Fruit fly (Drosophila melanogaster) whole organism, prepupa: Measurements from ENCODE around the gene Lcp65Ac.

Source experiments
- Blimp-1 ChIP-seq: fragments of 200-800 bp; sonication (Bioruptor generic); optimal IDR thresholded peaks from 3 replicates; lab custom pipeline; 2017; ENCODE audit warnings: missing biosample characterization, missing genetic modification characterization, mild to moderate bottlenecking, moderate library complexity, missing genetic modification reagents
- CG10669 ChIP-seq: fragments of 200-800 bp; sonication (Bioruptor generic); optimal IDR thresholded peaks from 3 replicates; lab custom pipeline; 2018; ENCODE audit warnings: missing biosample characterization, mild to moderate bottlenecking, missing genetic modification characterization, moderate library complexity
- CG11294 ChIP-seq: fragments of 200-800 bp; sonication (Bioruptor generic); IDR thresholded peaks from 2 replicates; pipeline ENCODE4 v1.3.6; 2022; ENCODE audit warnings: missing biosample characterization, missing genetic modification characterization
- CG11902 ChIP-seq: fragments of 200-800 bp; sonication (Bioruptor generic); optimal IDR thresholded peaks from 3 replicates; lab custom pipeline; 2016; ENCODE audit warnings: missing biosample characterization, missing genetic modification characterization
- CG16779 ChIP-seq: fragments of 200-800 bp; sonication (Bioruptor generic); optimal IDR thresholded peaks from 3 replicates; lab custom pipeline; 2017; ENCODE audit warnings: missing biosample characterization, mild to moderate bottlenecking, missing genetic modification characterization
- CG31627 ChIP-seq: fragments of 200-800 bp; sonication (Bioruptor generic); optimal IDR thresholded peaks from 3 replicates; lab custom pipeline; 2016; ENCODE audit warnings: missing biosample characterization, missing genetic modification characterization
- CG34406 ChIP-seq: fragments of 200-800 bp; sonication (Bioruptor generic); optimal IDR thresholded peaks from 3 replicates; lab custom pipeline; 2016; ENCODE audit warnings: missing biosample characterization, missing genetic modification characterization
- CG3919 ChIP-seq: fragments of 200-800 bp; sonication (Bioruptor generic); optimal IDR thresholded peaks from 3 replicates; lab custom pipeline; 2016; ENCODE audit warnings: missing biosample characterization, missing genetic modification characterization
- CG4318 ChIP-seq: fragments of 200-800 bp; sonication (Bioruptor generic); optimal IDR thresholded peaks from 3 replicates; lab custom pipeline; 2017; ENCODE audit warnings: missing biosample characterization, mild to moderate bottlenecking, missing genetic modification characterization
- CG6276 ChIP-seq: fragments of 200-800 bp; sonication (Bioruptor generic); optimal IDR thresholded peaks from 2 replicates; lab custom pipeline; 2017; ENCODE audit warnings: missing biosample characterization, mild to moderate bottlenecking, missing genetic modification characterization
- CG8119 ChIP-seq: fragments of 200-800 bp; sonication (Bioruptor generic); IDR thresholded peaks from 3 replicates; pipeline ENCODE4 v1.3.6; 2022; ENCODE audit warnings: missing biosample characterization, missing genetic modification characterization
- CG8319 ChIP-seq: fragments of 200-800 bp; sonication (Bioruptor generic); optimal IDR thresholded peaks from 3 replicates; lab custom pipeline; 2016; ENCODE audit warnings: missing biosample characterization, missing genetic modification characterization
- CG8632 ChIP-seq: fragments of 200-800 bp; sonication (Bioruptor generic); optimal IDR thresholded peaks from 3 replicates; lab custom pipeline; 2016; ENCODE audit warnings: missing biosample characterization, missing genetic modification characterization
- CG9139 ChIP-seq: fragments of 200-800 bp; sonication (Bioruptor generic); optimal IDR thresholded peaks from 3 replicates; lab custom pipeline; 2017; ENCODE audit warnings: missing biosample characterization, mild to moderate bottlenecking, missing genetic modification characterization
- Eip75B ChIP-seq: fragments of 200-800 bp; sonication (Bioruptor generic); optimal IDR thresholded peaks from 3 replicates; lab custom pipeline; 2016; ENCODE audit warnings: missing biosample characterization, missing genetic modification characterization
- Eip93F ChIP-seq: fragments of 200-800 bp; sonication (Bioruptor generic); optimal IDR thresholded peaks from 2 replicates; lab custom pipeline; 2016; ENCODE audit warnings: missing biosample characterization, mild to moderate bottlenecking, missing genetic modification characterization
- Ets21C ChIP-seq: fragments of 200-800 bp; sonication (Bioruptor generic); optimal IDR thresholded peaks from 3 replicates; lab custom pipeline; 2016; ENCODE audit warnings: missing biosample characterization, missing genetic modification characterization
- Gug ChIP-seq: fragments of 200-800 bp; sonication (Bioruptor generic); IDR thresholded peaks from 2 replicates; pipeline ENCODE4 v1.3.6; 2022; ENCODE audit warnings: missing biosample characterization, missing genetic modification characterization
- Hr38 ChIP-seq: sonication (Bioruptor generic); optimal IDR thresholded peaks from 2 replicates; lab custom pipeline; 2016; ENCODE audit warnings: missing biosample characterization, missing genetic modification characterization
- Lpt ChIP-seq: fragments of 200-800 bp; sonication (Bioruptor generic); optimal IDR thresholded peaks from 3 replicates; lab custom pipeline; 2016; ENCODE audit warnings: missing biosample characterization, missing genetic modification characterization
- Met ChIP-seq: fragments of 200-800 bp; sonication (Bioruptor generic); optimal IDR thresholded peaks from 3 replicates; lab custom pipeline; 2016; ENCODE audit warnings: missing biosample characterization, missing genetic modification characterization
- OdsH ChIP-seq: fragments of 200-800 bp; sonication (Bioruptor generic); optimal IDR thresholded peaks from 3 replicates; lab custom pipeline; 2016; ENCODE audit warnings: missing biosample characterization, missing genetic modification characterization
- Smox ChIP-seq: fragments of 200-800 bp; sonication (Bioruptor generic); optimal IDR thresholded peaks from 3 replicates; lab custom pipeline; 2016; ENCODE audit warnings: missing biosample characterization, missing genetic modification characterization
- Sox102F ChIP-seq: fragments of 200-800 bp; sonication (Bioruptor generic); optimal IDR thresholded peaks from 2 replicates; lab custom pipeline; 2016; ENCODE audit warnings: missing biosample characterization, mild to moderate bottlenecking, missing genetic modification characterization
- Sox14 ChIP-seq: fragments of 200-800 bp; sonication (Bioruptor generic); optimal IDR thresholded peaks from 3 replicates; lab custom pipeline; 2016; ENCODE audit warnings: missing biosample characterization, missing genetic modification characterization
- Sox15 ChIP-seq: fragments of 200-800 bp; sonication (Bioruptor generic); optimal IDR thresholded peaks from 3 replicates; lab custom pipeline; 2016; ENCODE audit warnings: missing biosample characterization, missing genetic modification characterization
- acj6 ChIP-seq: fragments of 200-800 bp; sonication (Bioruptor generic); optimal IDR thresholded peaks from 3 replicates; lab custom pipeline; 2016; ENCODE audit warnings: missing biosample characterization, missing genetic modification characterization
- dac ChIP-seq: fragments of 200-800 bp; sonication (Bioruptor generic); optimal IDR thresholded peaks from 2 replicates; lab custom pipeline; 2017; ENCODE audit warnings: missing biosample characterization, mild to moderate bottlenecking, missing genetic modification characterization
- eg ChIP-seq: fragments of 200-800 bp; sonication (Bioruptor generic); IDR thresholded peaks from 3 replicates; pipeline ENCODE4 v1.3.6; 2022; ENCODE audit warnings: missing biosample characterization, missing genetic modification characterization
- esn ChIP-seq: fragments of 200-800 bp; sonication (Bioruptor generic); optimal IDR thresholded peaks from 2 replicates; lab custom pipeline; 2016; ENCODE audit warnings: missing biosample characterization, mild to moderate bottlenecking, missing genetic modification characterization, moderate library complexity
- fd59A ChIP-seq: fragments of 200-800 bp; sonication (Bioruptor generic); optimal IDR thresholded peaks from 2 replicates; lab custom pipeline; 2017; ENCODE audit warnings: missing biosample characterization, mild to moderate bottlenecking, missing genetic modification characterization, missing genetic modification reagents
- lz ChIP-seq: fragments of 200-800 bp; sonication (Bioruptor generic); optimal IDR thresholded peaks from 3 replicates; lab custom pipeline; 2016; ENCODE audit warnings: missing biosample characterization, missing genetic modification characterization
- salr ChIP-seq, 2 experiments: fragments of 200-800 bp; sonication (Bioruptor generic); optimal IDR thresholded peaks; 3 replicates each; lab custom pipeline; 2016 to 2018; ENCODE audit warnings: missing biosample characterization in 2 of 2, missing genetic modification characterization in 2 of 2, mild to moderate bottlenecking in 1 of 2
- ss ChIP-seq, 2 experiments: fragments of 200-800 bp; sonication (Bioruptor generic); optimal IDR thresholded peaks; 2 replicates in 1 of 2; 3 replicates in 1 of 2; lab custom pipeline; 2017 to 2018; ENCODE audit warnings: mild to moderate bottlenecking in 2 of 2, missing biosample characterization in 2 of 2, missing genetic modification characterization in 2 of 2, moderate library complexity in 1 of 2
- svp ChIP-seq: fragments of 200-800 bp; sonication (Bioruptor generic); peaks from one replicate; lab custom pipeline; 2016; ENCODE audit warnings: missing biosample characterization, missing genetic modification characterization
- topi ChIP-seq: fragments of 200-800 bp; sonication (Bioruptor generic); optimal IDR thresholded peaks from 3 replicates; lab custom pipeline; 2016; ENCODE audit warnings: missing biosample characterization, missing genetic modification characterization
- vri ChIP-seq: fragments of 200-800 bp; sonication (Bioruptor generic); optimal IDR thresholded peaks from 3 replicates; lab custom pipeline; 2016; ENCODE audit warnings: missing biosample characterization, mild to moderate bottlenecking, missing genetic modification characterization

Gene Lcp65Ac

DNA sequence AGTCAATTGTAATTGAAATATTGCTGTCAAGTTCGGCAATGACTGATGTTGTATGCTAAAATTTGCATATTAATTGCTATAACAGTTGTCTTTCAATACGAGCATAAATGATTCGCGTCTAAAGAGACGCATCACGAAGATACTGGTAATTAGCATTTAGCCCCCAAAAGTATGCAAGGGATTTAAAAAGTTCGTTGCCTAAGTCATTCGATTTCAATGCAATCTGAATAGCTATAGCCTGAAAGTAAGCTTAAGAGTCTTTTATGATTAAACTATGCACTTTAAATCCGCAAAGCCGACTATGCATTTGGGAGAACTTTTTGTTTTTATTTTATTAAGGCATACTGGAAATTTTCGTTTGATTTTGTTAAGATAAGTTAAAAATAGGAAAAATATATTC lies 15.0 kb upstream of the Lcp65Ac start:
- TF ChIP-seq CG8119 (GFP tag; lab: Robert Waterston, UW) (no peak), salr (GFP tag; optimal IDR thresholded peaks at IDR 0.05; lab: Kevin White, UChicago) (no peak), Hr38 (GFP tag; lab: Kevin White, UChicago) (no peak), Eip93F (GFP tag; lab: Kevin White, UChicago) (no peak), eg (no peak), CG8319 (GFP tag; lab: Kevin White, UChicago) (no peak), fd59A (no peak), Sox102F (no peak), dac (GFP tag; lab: Kevin White, UChicago) (no peak), Met (GFP tag; lab: Kevin White, UChicago) (no peak), svp (GFP tag; lab: Kevin White, UChicago) (no peak), CG11294 (GFP tag; lab: Robert Waterston, UW) (no peak), Gug (GFP tag; lab: Robert Waterston, UW) (no peak), CG34406 (GFP tag; lab: Kevin White, UChicago) (no peak)

DNA sequence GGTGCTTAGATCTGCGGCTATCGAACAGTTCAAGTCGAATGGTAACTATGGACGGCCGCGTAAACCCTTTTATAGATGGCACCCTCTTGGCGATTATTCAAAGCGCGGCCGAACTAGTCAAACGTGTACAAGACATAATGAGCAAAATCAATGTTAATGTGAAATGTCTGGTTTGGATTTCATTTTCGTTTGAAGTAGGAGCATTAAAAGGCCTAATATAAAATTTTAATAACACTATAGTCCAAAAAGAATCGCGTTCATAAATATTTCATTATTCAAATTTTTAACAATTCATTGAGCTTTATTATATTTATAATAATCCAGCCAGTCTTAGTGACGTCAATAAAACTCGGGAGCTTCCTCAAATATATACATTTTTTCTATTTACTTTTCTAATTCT lies 13.7 kb upstream of the Lcp65Ac start, which contains the start of gene Lcp65Ag3:
TSS of gene Lcp65Ag3 (minus strand) at position 46 of the 400 bp plus-strand sequence.
- TF ChIP-seq Hr38 (GFP tag; lab: Kevin White, UChicago) = no peak
- TF ChIP-seq CG8632 = no peak
- TF ChIP-seq CG10669 (GFP tag; lab: Kevin White, UChicago) = no peak
- TF ChIP-seq Lpt (GFP tag; lab: Kevin White, UChicago) = no peak
- no peak for TF ChIP-seq CG16779 (tag; lab: Kevin White, UChicago)
- TF ChIP-seq Smox (GFP tag; lab: Kevin White, UChicago) = no peak
- no peak for TF ChIP-seq OdsH (GFP tag; lab: Kevin White, UChicago)
- no peak for TF ChIP-seq vri
- TF ChIP-seq acj6 = no peak
- TF ChIP-seq Blimp-1 = no peak
- no peak for TF ChIP-seq CG4318
- no peak for TF ChIP-seq lz (GFP tag; lab: Kevin White, UChicago)
- TF ChIP-seq CG31627 (GFP tag; lab: Kevin White, UChicago) = no peak
- no peak for TF ChIP-seq Gug (GFP tag; lab: Robert Waterston, UW)
- TF ChIP-seq ss (GFP tag; optimal IDR thresholded peaks at IDR 0.05; lab: Kevin White, UChicago) = no peak
- TF ChIP-seq dac (GFP tag; lab: Kevin White, UChicago) = no peak

DNA sequence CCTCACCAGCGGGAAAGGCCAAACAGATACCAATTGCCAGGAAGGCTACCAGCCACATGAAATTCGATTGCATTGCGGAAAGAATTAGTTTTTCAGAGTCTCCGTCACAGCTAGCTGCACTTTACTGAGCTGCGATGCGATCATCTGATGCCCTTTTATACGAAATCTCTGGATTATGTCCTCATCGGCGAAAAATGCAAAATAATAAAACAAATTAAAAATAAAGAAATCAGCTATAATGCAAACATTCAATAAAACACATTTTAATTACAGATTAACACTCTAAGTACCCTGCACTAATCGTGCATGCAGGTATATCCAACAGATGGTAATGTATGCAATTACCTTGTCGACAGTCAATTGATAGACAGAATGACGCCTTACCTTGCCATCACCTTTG lies 12.6 kb upstream of the Lcp65Ac start, which contains the start of gene Cpr65Au:
TSS of gene Cpr65Au (minus strand) at position 101 of the 400 bp plus-strand sequence.
- TF ChIP-seq Eip75B (GFP tag; lab: Kevin White, UChicago) (no peak), esn (GFP tag; lab: Kevin White, UChicago) (no peak), Ets21C (no peak), CG3919 (GFP tag; lab: Kevin White, UChicago) (no peak), Sox15 (GFP tag; lab: Kevin White, UChicago) (no peak), CG9139 (GFP tag; lab: Kevin White, UChicago) (no peak)

DNA sequence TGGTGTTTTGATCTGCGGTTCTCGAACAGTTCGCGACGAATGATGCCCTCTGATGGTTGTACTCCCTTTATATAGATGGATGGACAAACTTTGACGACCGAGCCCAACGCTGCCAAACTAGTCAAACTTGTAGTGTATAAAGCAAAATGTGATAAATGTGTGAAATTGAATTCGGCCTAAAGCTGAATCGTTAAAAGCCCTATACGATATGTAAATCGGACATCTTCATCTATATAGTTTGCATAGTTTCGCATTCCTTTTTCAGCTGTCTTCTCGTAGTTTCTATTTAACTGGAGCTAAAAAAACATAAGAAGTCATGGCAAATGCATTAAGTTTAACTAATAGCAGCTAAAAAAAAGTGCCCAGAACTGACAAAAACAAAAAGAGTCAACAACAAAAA lies 11.1 kb upstream of the Lcp65Ac start, which contains the start of gene Lcp65Ag2:
TSS of gene Lcp65Ag2 (minus strand) at position 48 of the 400 bp plus-strand sequence.
- TF ChIP-seq topi = no peak

DNA sequence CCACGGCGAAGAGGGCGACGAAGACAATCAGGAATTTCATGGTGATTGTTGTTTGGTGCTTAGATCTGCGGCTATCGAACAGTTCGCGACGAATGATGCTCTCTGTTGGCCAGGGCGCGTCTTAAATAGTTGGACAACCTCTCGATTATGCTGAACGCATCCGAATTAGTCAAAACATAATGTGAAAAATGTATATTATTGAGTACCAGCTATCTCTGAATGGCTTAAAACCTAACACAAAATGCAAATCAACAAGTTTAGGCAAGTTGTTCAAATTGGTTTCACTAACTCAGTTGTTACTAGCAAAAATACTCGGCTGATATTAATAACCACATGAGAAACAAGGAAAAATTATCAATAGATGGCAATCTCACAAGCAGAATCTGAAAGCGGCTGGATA lies 9.4 kb upstream of the Lcp65Ac start, which contains the start of gene Lcp65Ag1:
TSS of gene Lcp65Ag1 (minus strand) at position 101 of the 400 bp plus-strand sequence.
- TF ChIP-seq CG11902 (GFP tag; lab: Kevin White, UChicago) (no peak), CG6276 (GFP tag; lab: Kevin White, UChicago) (no peak), CG9139 (GFP tag; lab: Kevin White, UChicago) (no peak), Gug (GFP tag; lab: Robert Waterston, UW) (no peak), Sox14 (GFP tag; lab: Kevin White, UChicago) (no peak), ss (GFP tag; optimal IDR thresholded peaks at IDR 0.05; lab: Kevin White, UChicago) (no peak)
